Worm (Caenorhabditis elegans): ENCODE data around the gene Y54F10AR.2.
"Not testable (repeated sequence)": the region's sequence is repeated elsewhere in the genome, so short reads cannot be mapped to it uniquely, and the experiment has no call there.

The Y54F10AR.2 gene

DNA sequence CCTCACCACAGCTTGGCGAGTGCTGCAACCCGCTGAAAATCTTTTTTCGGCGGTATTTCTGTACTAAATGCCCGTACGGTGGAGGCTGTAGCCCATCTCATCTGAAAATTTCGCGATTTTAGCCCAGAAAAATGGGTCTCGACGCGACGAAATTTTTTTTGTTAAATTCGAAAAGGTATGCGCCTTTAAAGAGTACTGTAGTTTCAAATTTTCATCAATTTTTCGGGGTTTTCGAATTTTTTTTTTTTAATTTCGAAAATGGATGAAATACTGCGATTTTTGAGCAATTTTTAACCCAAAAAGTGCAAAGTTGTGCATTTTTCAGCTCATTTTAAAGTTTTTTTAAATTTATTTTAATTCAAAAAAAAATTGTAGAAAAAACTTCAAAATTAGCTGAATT, at the start of gene Y54F10AR.2:
Y54F10AR.2 (minus strand) TSS at position 101 of the 400 bp plus-strand sequence.
- no peak for TF ChIP-seq ceh-31 (tag; optimal IDR thresholded peaks at IDR 0.05)
- no peak for TF ChIP-seq sox-4 (tag; optimal IDR thresholded peaks at IDR 0.05)
- no peak for TF ChIP-seq lin-11 (tag; optimal IDR thresholded peaks at IDR 0.05)
- TF ChIP-seq sdc-2 (tag; optimal IDR thresholded peaks at IDR 0.05), result no peak
- no peak for TF ChIP-seq Y22D7AL.16 (tag; optimal IDR thresholded peaks at IDR 0.05)
- TF ChIP-seq ama-1 (optimal IDR thresholded peaks at IDR 0.05), result no peak
- TF ChIP-seq ceh-48 (tag; optimal IDR thresholded peaks at IDR 0.05), result no peak
- TF ChIP-seq nhr-232 (tag; optimal IDR thresholded peaks at IDR 0.05), result no peak
- TF ChIP-seq C08G9.2 (tag; optimal IDR thresholded peaks at IDR 0.05), result no peak
- TF ChIP-seq elt-2 (tag; optimal IDR thresholded peaks at IDR 0.05), result no peak
- no peak for TF ChIP-seq ets-4 (tag; optimal IDR thresholded peaks at IDR 0.05)

- no peak for TF ChIP-seq pha-2 (tag; optimal IDR thresholded peaks at IDR 0.05)
- no peak for TF ChIP-seq ceh-14 (tag; optimal IDR thresholded peaks at IDR 0.05)
- no peak for TF ChIP-seq unc-3 (GFP tag; conservative IDR thresholded peaks at IDR 0.05)
- TF ChIP-seq unc-3 (tag; optimal IDR thresholded peaks at IDR 0.05), result no peak
- TF ChIP-seq hlh-13 (GFP tag; optimal IDR thresholded peaks at IDR 0.05), result no peak
- TF ChIP-seq elt-4 (tag; optimal IDR thresholded peaks at IDR 0.05), result no peak
- no peak for TF ChIP-seq unc-86 (tag; optimal IDR thresholded peaks at IDR 0.05)
- TF ChIP-seq ceh-45 (GFP tag; IDR thresholded peaks at IDR 0.05), result no peak
- no peak for TF ChIP-seq hlh-6 (tag; optimal IDR thresholded peaks at IDR 0.05)
- TF ChIP-seq pqm-1 (tag; optimal IDR thresholded peaks at IDR 0.05), result no peak
Measured at ce11 chrIII:2619559-2619958, 48.2 kb upstream of the Y54F10AR.2 start, which contains the start of gene ppfr-4. ppfr-4 (plus strand) TSS chrIII:2619936.

DNA sequence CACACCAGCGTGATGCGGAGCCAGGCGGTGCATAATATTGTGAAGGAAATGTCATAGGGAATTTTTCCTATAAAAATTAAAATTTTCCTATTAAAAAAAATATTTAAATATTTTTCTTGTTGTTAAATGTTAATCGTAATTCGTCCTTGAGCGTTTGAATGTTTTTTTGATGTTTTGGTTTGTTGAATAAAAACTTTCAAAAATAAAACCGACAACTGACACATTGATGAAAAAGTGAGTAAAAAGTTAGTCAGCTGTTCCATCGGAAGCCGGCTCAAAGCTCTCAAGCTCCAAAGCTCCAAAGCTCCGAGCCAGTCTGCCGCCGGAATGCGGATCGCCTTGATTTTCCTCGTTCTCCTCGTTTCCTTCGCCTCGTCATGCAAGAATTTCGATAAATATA, 47.3 kb upstream of the Y54F10AR.2 start, which contains the start of gene Y71H2B.4:
Y71H2B.4 (plus strand) TSS at position 301 of the 400 bp plus-strand sequence.
- no peak for TF ChIP-seq hlh-6 (tag; optimal IDR thresholded peaks at IDR 0.05)
- no peak for TF ChIP-seq lim-6 (tag; optimal IDR thresholded peaks at IDR 0.05)
- no peak for TF ChIP-seq ttx-3 (tag; optimal IDR thresholded peaks at IDR 0.05)
- no peak for TF ChIP-seq tbx-7 (tag; optimal IDR thresholded peaks at IDR 0.05)
- TF ChIP-seq pat-9 (tag; optimal IDR thresholded peaks at IDR 0.05), result no peak
- no peak for TF ChIP-seq F13H6.1 (tag; optimal IDR thresholded peaks at IDR 0.05)
- TF ChIP-seq elt-2 (tag; optimal IDR thresholded peaks at IDR 0.05), result no peak
- no peak for TF ChIP-seq ref-2 (tag; optimal IDR thresholded peaks at IDR 0.05)
- TF ChIP-seq dmd-4 (tag; optimal IDR thresholded peaks at IDR 0.05; ENCODE audit: borderline replicate concordance), result no peak
- TF ChIP-seq ama-1 (optimal IDR thresholded peaks at IDR 0.05), result no peak
- no peak for TF ChIP-seq C38D4.7 (GFP tag; optimal IDR thresholded peaks at IDR 0.05)
- no peak for TF ChIP-seq nfya-1 (tag; optimal IDR thresholded peaks at IDR 0.05)
- TF ChIP-seq fax-1 (tag; optimal IDR thresholded peaks at IDR 0.05), result no peak
- no peak for TF ChIP-seq ceh-2 (tag; optimal IDR thresholded peaks at IDR 0.05)
- no peak for TF ChIP-seq sox-4 (tag; optimal IDR thresholded peaks at IDR 0.05)

DNA sequence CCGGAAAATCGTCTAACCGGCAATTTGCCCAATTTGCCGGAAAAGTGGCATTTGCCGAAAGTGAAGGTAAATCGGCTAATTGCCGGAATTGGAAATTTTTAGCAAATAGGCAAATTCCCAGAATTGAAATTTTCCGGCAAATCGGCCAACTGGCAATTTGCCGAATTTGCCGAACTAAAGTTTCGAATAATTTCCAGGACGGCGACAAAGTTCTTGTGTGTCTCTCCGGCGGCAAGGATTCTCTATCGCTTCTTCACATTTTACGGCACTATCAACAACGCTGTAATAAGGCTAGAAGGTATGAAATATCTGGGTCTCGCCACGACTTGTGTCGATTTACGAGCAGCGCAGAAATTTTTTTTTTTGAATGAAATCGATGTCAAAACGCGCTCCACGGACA, 44.9 kb upstream of the Y54F10AR.2 start:
- TF ChIP-seq dmd-4 (tag; optimal IDR thresholded peaks at IDR 0.05; ENCODE audit: borderline replicate concordance), result no peak

- not testable (repeated sequence) for TF ChIP-seq che-1 (tag; optimal IDR thresholded peaks at IDR 0.05); unc-3 (GFP tag; conservative IDR thresholded peaks at IDR 0.05); unc-3 (tag; optimal IDR thresholded peaks at IDR 0.05); syd-9 (tag; optimal IDR thresholded peaks at IDR 0.05)
Measured at ce11 chrIII:2607717-2608116, 36.4 kb upstream of the Y54F10AR.2 start, which contains the start of gene Y71H2B.5. Y71H2B.5 (plus strand) TSS chrIII:2608017.
